In the genomic region with DNA sequence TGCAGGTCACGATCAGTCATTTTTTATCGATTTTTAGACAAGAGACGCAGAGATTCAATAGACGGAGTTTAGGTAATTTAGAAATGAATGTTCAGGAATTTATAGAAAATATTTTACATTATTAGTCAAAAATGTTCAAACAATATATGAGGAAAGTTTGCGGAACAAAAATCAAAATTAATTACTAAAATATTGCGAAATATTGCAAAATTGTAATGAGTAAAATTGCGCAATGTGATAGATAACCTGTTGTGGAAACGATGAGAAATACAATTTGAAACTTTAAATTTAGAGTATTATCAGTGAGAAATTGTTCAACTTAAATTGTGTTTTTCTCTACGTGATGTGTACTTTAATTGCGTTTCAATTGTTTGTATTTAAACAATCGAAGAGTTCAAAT, we compare ENCODE assay signal across 5 worm cellular contexts.
TF ChIP-seq lines count a peak whose summit lies in the region.

F56D2.5 (minus strand) TSS at position 371 of the 400 bp plus-strand sequence.

TF ChIP-seq in whole organism, L1 larva, 84 proteins besides CTCF, POLR2A, EP300 and RAD21:
- TF ChIP-seq dpl-1 (GFP tag; optimal IDR thresholded peaks at IDR 0.05; lab: Kevin White, UChicago) (no peak), zip-4 (GFP tag; optimal IDR thresholded peaks at IDR 0.05; lab: Kevin White, UChicago) (peak; percentile 90), lsy-2 (tag; optimal IDR thresholded peaks at IDR 0.05; lab: Kevin White, UChicago) (peak in 1 of 2 experiments; percentile 32), efl-1 (optimal IDR thresholded peaks at IDR 0.05; lab: Kevin White, UChicago) (peak in 1 of 2 experiments; percentile 6), efl-1 (GFP tag; optimal IDR thresholded peaks at IDR 0.05 in 1 of 2; lab: Kevin White, UChicago) (no peak), ets-5 (GFP tag; IDR thresholded peaks at IDR 0.05; lab: Robert Waterston, UW) (no peak), skn-1 (tag; optimal IDR thresholded peaks at IDR 0.05; lab: Kevin White, UChicago) (peak; percentile 69)

TF ChIP-seq in whole organism, L2 larva, 48 proteins besides CTCF, POLR2A, EP300 and RAD21:
- TF ChIP-seq peb-1 (tag; optimal IDR thresholded peaks at IDR 0.05; lab: Kevin White, UChicago): no peak
- peak; percentile 98 for TF ChIP-seq nhr-129 (tag; optimal IDR thresholded peaks at IDR 0.05; lab: Kevin White, UChicago)
- TF ChIP-seq nhr-237 (tag; optimal IDR thresholded peaks at IDR 0.05; lab: Kevin White, UChicago): no peak
- peak; percentile 8 for TF ChIP-seq fos-1 (tag; optimal IDR thresholded peaks at IDR 0.05; lab: Kevin White, UChicago)
TF ChIP-seq in whole organism, L2 larva: peak in this region for 2.

TF ChIP-seq in whole organism, L3 larva, 47 proteins besides CTCF, POLR2A, EP300 and RAD21:
- TF ChIP-seq sea-2 (GFP tag; optimal IDR thresholded peaks at IDR 0.05; lab: Kevin White, UChicago) (no peak), ceh-28 (tag; optimal IDR thresholded peaks at IDR 0.05; lab: Kevin White, UChicago) (peak; percentile 69)

TF ChIP-seq in whole organism, L4 larva, 104 proteins besides CTCF, POLR2A, EP300 and RAD21:
- TF ChIP-seq ztf-7 (tag; optimal IDR thresholded peaks at IDR 0.05; lab: Kevin White, UChicago) (peak; percentile 96), Y105C5A.15 (GFP tag; IDR thresholded peaks at IDR 0.05; lab: Robert Waterston, UW) (no peak), nhr-48 (tag; optimal IDR thresholded peaks at IDR 0.05; lab: Kevin White, UChicago) (no peak), unc-62 (GFP tag; optimal IDR thresholded peaks at IDR 0.05 in 1 of 2; lab: Kevin White, UChicago) (peak in 1 of 2 experiments; percentile 29), unc-62 (tag; optimal IDR thresholded peaks at IDR 0.05; lab: Kevin White, UChicago) (no peak), daf-19 (GFP tag; conservative IDR thresholded peaks at IDR 0.05; lab: Robert Waterston, UW) (no peak), nhr-237 (tag; optimal IDR thresholded peaks at IDR 0.05; lab: Kevin White, UChicago) (no peak), zip-2 (tag; optimal IDR thresholded peaks at IDR 0.05; lab: Kevin White, UChicago) (peak; percentile 98), lsy-2 (tag; optimal IDR thresholded peaks at IDR 0.05; lab: Kevin White, UChicago) (peak in 1 of 2 experiments; percentile 5)

TF ChIP-seq in whole organism, young adult, 124 proteins besides CTCF, POLR2A, EP300 and RAD21:
- TF ChIP-seq cebp-1 (GFP tag; IDR thresholded peaks at IDR 0.05; lab: Robert Waterston, UW) (peak; percentile 93), cebp-1 (tag; optimal IDR thresholded peaks at IDR 0.05; lab: Kevin White, UChicago) (peak; percentile 97), efl-1 (GFP tag; optimal IDR thresholded peaks at IDR 0.05; lab: Kevin White, UChicago) (no peak)
